ENCODE assay signal across 1 fruit fly cellular context in genomic region chr3R:5367512-5368169, dm6.
A peak's percentile ranks its signal among the peaks of the same experiment; 100 is the strongest.
TF ChIP-seq lines count a peak whose summit lies in the region.

No protein-coding gene starts in this region.

TF ChIP-seq in whole organism, embryonic, 481 proteins besides CTCF, POLR2A, EP300 and RAD21 (continued from another document and continues in another):
- TF ChIP-seq lov (optimal IDR thresholded peaks at IDR 0.05; lab: Kevin White, UChicago) (no peak), lov (GFP tag; IDR thresholded peaks at IDR 0.05; lab: Robert Waterston, UW) (0 out of 3 replicates have a peak, but pooled peaks have one; percentile 19), nmo (GFP tag; optimal IDR thresholded peaks at IDR 0.05; lab: Kevin White, UChicago) (no peak), gsb (GFP tag; IDR thresholded peaks at IDR 0.05; lab: Robert Waterston, UW) (no peak), CG14441 (GFP tag; IDR thresholded peaks at IDR 0.05; lab: Robert Waterston, UW) (peak; percentile 31; the same call in 1 of the 2 replicates), btn (GFP tag; optimal IDR thresholded peaks at IDR 0.05; lab: Kevin White, UChicago) (no peak), Ada2b (GFP tag; IDR thresholded peaks at IDR 0.05; lab: Robert Waterston, UW) (no peak), ato (GFP tag; IDR thresholded peaks at IDR 0.05; lab: Robert Waterston, UW; ENCODE audit: partially characterized antibody) (no peak), CG18764 (GFP tag; optimal IDR thresholded peaks at IDR 0.05; lab: Kevin White, UChicago) (no peak), pzg (GFP tag; optimal IDR thresholded peaks at IDR 0.05; lab: Kevin White, UChicago) (peak; percentile 3), CG4360 (GFP tag; IDR thresholded peaks at IDR 0.05; lab: Robert Waterston, UW) (no peak), CG6854 (GFP tag; optimal IDR thresholded peaks at IDR 0.05; lab: Kevin White, UChicago) (no peak), CG6791 (GFP tag; IDR thresholded peaks at IDR 0.05; lab: Robert Waterston, UW; ENCODE audit: partially characterized antibody) (peak; percentile 46; the same call in 2 of the 3 replicates), klu (GFP tag; IDR thresholded peaks at IDR 0.05; lab: Robert Waterston, UW) (no peak), CG14667 (GFP tag; IDR thresholded peaks at IDR 0.05; lab: Robert Waterston, UW) (peak; percentile 16; the same call in 1 of the 2 replicates), Hmr (GFP tag; optimal IDR thresholded peaks at IDR 0.05; lab: Kevin White, UChicago) (peak; percentile 44), CG2116 (GFP tag; optimal IDR thresholded peaks at IDR 0.05; lab: Kevin White, UChicago) (no peak), Meics (GFP tag; optimal IDR thresholded peaks at IDR 0.05; lab: Kevin White, UChicago) (peak; percentile 2), odd (GFP tag; optimal IDR thresholded peaks at IDR 0.05; lab: Kevin White, UChicago) (no peak), CG10274 (GFP tag; optimal IDR thresholded peaks at IDR 0.05; lab: Kevin White, UChicago) (no peak), oc (tag; optimal IDR thresholded peaks at IDR 0.05; lab: Kevin White, UChicago) (no peak), CG7928 (GFP tag; optimal IDR thresholded peaks at IDR 0.05; lab: Kevin White, UChicago) (no peak), pan (optimal IDR thresholded peaks at IDR 0.05; lab: Kevin White, UChicago) (no peak), pan (GFP tag; optimal IDR thresholded peaks at IDR 0.05 in 1 of 2, IDR thresholded peaks at IDR 0.05 in 1 of 2) (peak in 1 of 2 experiments; percentile 15), trem (tag; optimal IDR thresholded peaks at IDR 0.05; lab: Kevin White, UChicago) (no peak), H2.0 (GFP tag; IDR thresholded peaks at IDR 0.05; lab: Robert Waterston, UW) (no peak), CG34422 (GFP tag; IDR thresholded peaks at IDR 0.05; lab: Robert Waterston, UW) (peak; percentile 74; the same call in 2 of the 3 replicates), CG18476 (GFP tag; optimal IDR thresholded peaks at IDR 0.05; lab: Kevin White, UChicago) (no peak), bcd (GFP tag; optimal IDR thresholded peaks at IDR 0.05; lab: Kevin White, UChicago) (no peak), hb (GFP tag; IDR thresholded peaks at IDR 0.05; lab: Robert Waterston, UW; ENCODE audit: partially characterized antibody) (no peak), CG12299 (tag; optimal IDR thresholded peaks at IDR 0.05; lab: Kevin White, UChicago) (no peak), NK7.1 (GFP tag; optimal IDR thresholded peaks at IDR 0.05; lab: Kevin White, UChicago) (no peak), p53 (GFP tag; optimal IDR thresholded peaks at IDR 0.05; lab: Kevin White, UChicago) (no peak), Vsx1 (GFP tag; optimal IDR thresholded peaks at IDR 0.05; lab: Kevin White, UChicago) (no peak), ac (GFP tag; optimal IDR thresholded peaks at IDR 0.05; lab: Kevin White, UChicago) (peak; percentile 81), gcm (GFP tag; optimal IDR thresholded peaks at IDR 0.05; lab: Kevin White, UChicago) (peak; percentile 36), CG12219 (GFP tag; optimal IDR thresholded peaks at IDR 0.05; lab: Kevin White, UChicago) (no peak), CG12071 (GFP tag; optimal IDR thresholded peaks at IDR 0.05; lab: Kevin White, UChicago) (peak; percentile 36), CG1647 (GFP tag; optimal IDR thresholded peaks at IDR 0.05; lab: Kevin White, UChicago) (no peak), ATbp (GFP tag; optimal IDR thresholded peaks at IDR 0.05; lab: Kevin White, UChicago) (no peak), Hr3 (GFP tag; optimal IDR thresholded peaks at IDR 0.05; lab: Kevin White, UChicago) (no peak), ham (GFP tag; IDR thresholded peaks at IDR 0.05; lab: Robert Waterston, UW) (no peak), dpn (GFP tag; optimal IDR thresholded peaks at IDR 0.05; lab: Kevin White, UChicago) (no peak), dimm (GFP tag; IDR thresholded peaks at IDR 0.05; lab: Robert Waterston, UW) (no peak), Sox102F (GFP tag; optimal IDR thresholded peaks at IDR 0.05; lab: Kevin White, UChicago) (no peak), CG15269 (tag; optimal IDR thresholded peaks at IDR 0.05; lab: Kevin White, UChicago) (peak; percentile 24), HLH3B (GFP tag; IDR thresholded peaks at IDR 0.05; lab: Robert Waterston, UW) (peak; percentile 33; the same call in 1 of the 2 replicates), danr (GFP tag; IDR thresholded peaks at IDR 0.05; lab: Robert Waterston, UW) (no peak), cad (GFP tag; optimal IDR thresholded peaks at IDR 0.05; lab: Kevin White, UChicago) (no peak), psq (GFP tag; optimal IDR thresholded peaks at IDR 0.05; lab: Kevin White, UChicago) (no peak), gro (GFP tag; optimal IDR thresholded peaks at IDR 0.05; lab: Kevin White, UChicago) (no peak), CG4328 (GFP tag; optimal IDR thresholded peaks at IDR 0.05; lab: Kevin White, UChicago) (peak; percentile 53), phol (tag; optimal IDR thresholded peaks at IDR 0.05; lab: Kevin White, UChicago) (no peak), CG4730 (GFP tag; IDR thresholded peaks at IDR 0.05; lab: Robert Waterston, UW) (no peak), CG34376 (GFP tag; optimal IDR thresholded peaks at IDR 0.05; lab: Kevin White, UChicago) (peak; percentile 64), zen2 (GFP tag; IDR thresholded peaks at IDR 0.05; lab: Robert Waterston, UW; ENCODE audit: partially characterized antibody) (peak; percentile 52; the same call in 2 of the 3 replicates), tgo (GFP tag; IDR thresholded peaks at IDR 0.05; lab: Robert Waterston, UW) (no peak), Nf-YB (GFP tag; optimal IDR thresholded peaks at IDR 0.05; lab: Kevin White, UChicago) (no peak), CG10366 (GFP tag; IDR thresholded peaks at IDR 0.05; lab: Robert Waterston, UW) (no peak), sim (GFP tag; IDR thresholded peaks at IDR 0.05; lab: Robert Waterston, UW) (no peak), CG2199 (GFP tag; IDR thresholded peaks at IDR 0.05; lab: Robert Waterston, UW) (peak; percentile 29; the same call in 1 of the 3 replicates), CG13624 (GFP tag; optimal IDR thresholded peaks at IDR 0.05; lab: Kevin White, UChicago) (no peak), CG17568 (GFP tag; optimal IDR thresholded peaks at IDR 0.05; lab: Kevin White, UChicago) (no peak), CG17829 (tag; optimal IDR thresholded peaks at IDR 0.05; lab: Kevin White, UChicago) (peak; percentile 19), Doc3 (GFP tag; IDR thresholded peaks at IDR 0.05; lab: Robert Waterston, UW; ENCODE audit: partially characterized antibody) (no peak), CG16779 (GFP tag; IDR thresholded peaks at IDR 0.05; lab: Robert Waterston, UW) (no peak), CG6254 (GFP tag; optimal IDR thresholded peaks at IDR 0.05; lab: Kevin White, UChicago) (no peak), Dll (GFP tag; IDR thresholded peaks at IDR 0.05; lab: Robert Waterston, UW; ENCODE audit: partially characterized antibody) (peak; percentile 18; the same call in 1 of the 4 replicates), CG7372 (GFP tag; IDR thresholded peaks at IDR 0.05; lab: Robert Waterston, UW) (peak; percentile 21; the same call in 1 of the 2 replicates), CG18619 (GFP tag; optimal IDR thresholded peaks at IDR 0.05; lab: Kevin White, UChicago) (no peak), CG3407 (GFP tag; optimal IDR thresholded peaks at IDR 0.05; lab: Kevin White, UChicago) (peak; percentile 12), MTF-1 (GFP tag; optimal IDR thresholded peaks at IDR 0.05; lab: Kevin White, UChicago; ENCODE audit: borderline replicate concordance) (peak; percentile 28), Sry-δ (GFP tag; optimal IDR thresholded peaks at IDR 0.05; lab: Kevin White, UChicago) (no peak), twi (tag; optimal IDR thresholded peaks at IDR 0.05; lab: Kevin White, UChicago) (peak; percentile 75), sr (GFP tag; IDR thresholded peaks at IDR 0.05; lab: Robert Waterston, UW) (0 out of 3 replicates have a peak, but pooled peaks have one; percentile 36), CG6765 (GFP tag; optimal IDR thresholded peaks at IDR 0.05; lab: Kevin White, UChicago) (peak; percentile 5), CG16813 (GFP tag; IDR thresholded peaks at IDR 0.05; lab: Robert Waterston, UW; ENCODE audit: partially characterized antibody) (no peak), Aef1 (GFP tag; IDR thresholded peaks at IDR 0.05; lab: Robert Waterston, UW) (peak; percentile 56; the same call in 2 of the 3 replicates), CG6654 (GFP tag; optimal IDR thresholded peaks at IDR 0.05; lab: Kevin White, UChicago) (no peak), Sry-β (GFP tag; optimal IDR thresholded peaks at IDR 0.05; lab: Kevin White, UChicago) (no peak), CG6272 (GFP tag; IDR thresholded peaks at IDR 0.05; lab: Robert Waterston, UW) (no peak), sob (GFP tag; IDR thresholded peaks at IDR 0.05; lab: Robert Waterston, UW) (peak; percentile 38; the same call in 1 of the 2 replicates), sug (tag; optimal IDR thresholded peaks at IDR 0.05; lab: Kevin White, UChicago) (peak; percentile 66), bsh (GFP tag; optimal IDR thresholded peaks at IDR 0.05; lab: Kevin White, UChicago) (no peak), crp (GFP tag; optimal IDR thresholded peaks at IDR 0.05; lab: Kevin White, UChicago) (peak in 1 of 2 experiments; percentile 85), row (GFP tag; IDR thresholded peaks at IDR 0.05; lab: Robert Waterston, UW) (no peak), Neu2 (GFP tag; optimal IDR thresholded peaks at IDR 0.05; lab: Kevin White, UChicago; ENCODE audit: borderline replicate concordance) (peak; percentile 42), vfl (GFP tag; optimal IDR thresholded peaks at IDR 0.05; lab: Kevin White, UChicago) (no peak), Spps (tag; optimal IDR thresholded peaks at IDR 0.05; lab: Kevin White, UChicago) (no peak), dati (GFP tag; IDR thresholded peaks at IDR 0.05; lab: Robert Waterston, UW) (no peak), NC2β (GFP tag; optimal IDR thresholded peaks at IDR 0.05; lab: Kevin White, UChicago) (no peak), B-H2 (GFP tag; optimal IDR thresholded peaks at IDR 0.05; lab: Kevin White, UChicago) (peak; percentile 10), CG7987 (GFP tag; optimal IDR thresholded peaks at IDR 0.05; lab: Kevin White, UChicago) (peak; percentile 50), D19A (tag; optimal IDR thresholded peaks at IDR 0.05; lab: Kevin White, UChicago) (peak; percentile 22), CG10543 (GFP tag; optimal IDR thresholded peaks at IDR 0.05; lab: Kevin White, UChicago) (peak; percentile 90), CG10654 (GFP tag; optimal IDR thresholded peaks at IDR 0.05; lab: Kevin White, UChicago) (no peak), CG18599 (GFP tag; optimal IDR thresholded peaks at IDR 0.05; lab: Kevin White, UChicago) (peak; percentile 37), CG4707 (GFP tag; optimal IDR thresholded peaks at IDR 0.05; lab: Kevin White, UChicago) (no peak), gcm2 (GFP tag; optimal IDR thresholded peaks at IDR 0.05; lab: Kevin White, UChicago) (no peak), CG7556 (GFP tag; optimal IDR thresholded peaks at IDR 0.05; lab: Kevin White, UChicago) (peak; percentile 6), CG8290 (GFP tag; optimal IDR thresholded peaks at IDR 0.05; lab: Kevin White, UChicago) (no peak), CG8290 (tag; optimal IDR thresholded peaks at IDR 0.05; lab: Kevin White, UChicago) (peak in 1 of 2 experiments; percentile 82), E2f1 (GFP tag; IDR thresholded peaks at IDR 0.05; lab: Robert Waterston, UW) (no peak), Blimp-1 (GFP tag; optimal IDR thresholded peaks at IDR 0.05; lab: Kevin White, UChicago) (no peak), lab (GFP tag; optimal IDR thresholded peaks at IDR 0.05; lab: Kevin White, UChicago) (peak; percentile 61), gsb-n (tag; optimal IDR thresholded peaks at IDR 0.05; lab: Kevin White, UChicago) (no peak), CG15479 (GFP tag; optimal IDR thresholded peaks at IDR 0.05; lab: Kevin White, UChicago) (peak; percentile 60), shn (GFP tag; optimal IDR thresholded peaks at IDR 0.05; lab: Kevin White, UChicago) (no peak), hbn (GFP tag; IDR thresholded peaks at IDR 0.05; lab: Robert Waterston, UW; ENCODE audit: partially characterized antibody) (peak; percentile 44; the same call in 1 of the 2 replicates), CG5953 (GFP tag; IDR thresholded peaks at IDR 0.05; lab: Robert Waterston, UW) (no peak), CG17328 (GFP tag; IDR thresholded peaks at IDR 0.05; lab: Robert Waterston, UW) (0 out of 2 replicates have a peak, but pooled peaks have one; percentile 27), pfk (GFP tag; optimal IDR thresholded peaks at IDR 0.05; lab: Kevin White, UChicago) (peak; percentile 68), trh (GFP tag; optimal IDR thresholded peaks at IDR 0.05; lab: Kevin White, UChicago) (no peak), otp (GFP tag; IDR thresholded peaks at IDR 0.05; lab: Robert Waterston, UW) (no peak), ken (GFP tag; IDR thresholded peaks at IDR 0.05; lab: Robert Waterston, UW) (0 out of 3 replicates have a peak, but pooled peaks have one; percentile 35), CG10267 (tag; optimal IDR thresholded peaks at IDR 0.05; lab: Kevin White, UChicago) (no peak), CG15514 (GFP tag; optimal IDR thresholded peaks at IDR 0.05; lab: Kevin White, UChicago) (peak; percentile 49), Ptx1 (GFP tag; IDR thresholded peaks at IDR 0.05; lab: Robert Waterston, UW) (no peak), CG9609 (GFP tag; optimal IDR thresholded peaks at IDR 0.05; lab: Kevin White, UChicago) (no peak), ara (GFP tag; IDR thresholded peaks at IDR 0.05; lab: Robert Waterston, UW) (no peak), CG13287 (GFP tag; IDR thresholded peaks at IDR 0.05; lab: Robert Waterston, UW; ENCODE audit: partially characterized antibody) (peak; percentile 28; the same call in 1 of the 2 replicates), lilli (GFP tag; optimal IDR thresholded peaks at IDR 0.05; lab: Kevin White, UChicago) (no peak), Lim3 (GFP tag; IDR thresholded peaks at IDR 0.05; lab: Robert Waterston, UW) (no peak), CG11723 (GFP tag; optimal IDR thresholded peaks at IDR 0.05; lab: Kevin White, UChicago) (no peak), ranshi (GFP tag; IDR thresholded peaks at IDR 0.05; lab: Robert Waterston, UW) (peak; percentile 4; the same call in 1 of the 2 replicates), CG2678 (tag; optimal IDR thresholded peaks at IDR 0.05; lab: Kevin White, UChicago) (peak; percentile 24), HLH4C (GFP tag; IDR thresholded peaks at IDR 0.05; lab: Robert Waterston, UW; ENCODE audit: partially characterized antibody) (no peak), CG17912 (GFP tag; optimal IDR thresholded peaks at IDR 0.05; lab: Kevin White, UChicago) (peak; percentile 69), CG9932 (GFP tag; IDR thresholded peaks at IDR 0.05; lab: Robert Waterston, UW) (0 out of 2 replicates have a peak, but pooled peaks have one; percentile 7), Hr39 (optimal IDR thresholded peaks at IDR 0.05; lab: Kevin White, UChicago) (no peak), Mrtf (GFP tag; IDR thresholded peaks at IDR 0.05; lab: Robert Waterston, UW) (no peak)
